Worm (Caenorhabditis elegans) whole organism, mixed stage, embryonic: ENCODE results near the gene nhr-251.

Experiments
- ceh-43 ChIP-seq: fragments of 200-800 bp; sonication (Bioruptor generic); optimal IDR thresholded peaks from 2 replicates; lab custom pipeline; 2018; ENCODE audit warnings: mild to moderate bottlenecking, missing genetic modification characterization, moderate library complexity, missing compliant biosample characterization
- elt-1 ChIP-seq: sonication (generic microtip); optimal IDR thresholded peaks from 2 replicates; lab custom pipeline; 2017; ENCODE audit warnings: missing genetic modification characterization, mild to moderate bottlenecking, missing compliant biosample characterization, antibody characterized with exemption, moderate library complexity, borderline replicate concordance; ENCODE audit not compliant: insufficient read depth
- flh-1 ChIP-seq: fragments of 200-800 bp; sonication (Bioruptor generic); optimal IDR thresholded peaks from 2 replicates; lab custom pipeline; 2018; ENCODE audit warnings: mild to moderate bottlenecking, missing genetic modification characterization, moderate library complexity, missing compliant biosample characterization
- mep-1 ChIP-seq: fragments of 150-350 bp; optimal IDR thresholded peaks from 2 replicates; lab custom pipeline; 2017; ENCODE audit warnings: missing biosample characterization, missing genetic modification reagents, missing genetic modification characterization, inconsistent platforms
- mls-2 ChIP-seq: sonication (generic microtip); optimal IDR thresholded peaks from 2 replicates; lab custom pipeline; 2016; ENCODE audit warnings: mild to moderate bottlenecking, missing genetic modification characterization, moderate library complexity, missing compliant biosample characterization
- pha-4 ChIP-seq: fragments of 150-350 bp; optimal IDR thresholded peaks from 2 replicates; lab custom pipeline; 2018; ENCODE audit warnings: missing biosample characterization, missing genetic modification reagents, missing genetic modification characterization

ce11 chrV:626321-626720, 26.0 kb downstream of the nhr-251 start, which contains the start of gene F48G7.7:
- no peak for TF ChIP-seq elt-1
- TF ChIP-seq flh-1, result no peak
- TF ChIP-seq pha-4, result no peak
- TF ChIP-seq mls-2 (tag; lab: Kevin White, UChicago), result no peak
- TF ChIP-seq mep-1 (tag; lab: Kevin White, UChicago), result no peak
- TF ChIP-seq ceh-43, result no peak
